Worm (Caenorhabditis elegans) whole organism, midembryonic: ENCODE data around the gene ape-1.

ENCODE experiments used
- T22C8.4 ChIP-seq: fragments of 200-800 bp; sonication (Bioruptor generic); IDR thresholded peaks from 2 replicates; pipeline ENCODE4 v1.3.6; 2022; ENCODE audit warnings: missing genetic modification characterization, missing compliant biosample characterization
- cog-1 ChIP-seq: sonication (generic microtip); optimal IDR thresholded peaks from 2 replicates; lab custom pipeline; 2016; ENCODE audit warnings: missing genetic modification characterization, missing compliant biosample characterization
- flt-1 ChIP-seq: fragments of 200-800 bp; sonication (Bioruptor generic); IDR thresholded peaks from 2 replicates; pipeline ENCODE4 v1.3.6; 2022; ENCODE audit warnings: missing genetic modification characterization, missing compliant biosample characterization
- klf-2 ChIP-seq: fragments of 200-800 bp; sonication (Bioruptor generic); conservative IDR thresholded peaks from 2 replicates; pipeline ENCODE4 v1.3.6; 2022; ENCODE audit warnings: missing genetic modification reagents, missing genetic modification characterization, missing compliant biosample characterization
- med-1 ChIP-seq: sonication (generic microtip); optimal IDR thresholded peaks from 2 replicates; lab custom pipeline; 2017; ENCODE audit warnings: missing genetic modification characterization, mild to moderate bottlenecking, missing compliant biosample characterization, antibody characterized with exemption, missing genetic modification reagents; ENCODE audit not compliant: insufficient read depth
- ref-1 ChIP-seq: fragments of 200-800 bp; sonication (Bioruptor generic); conservative IDR thresholded peaks from 2 replicates; pipeline ENCODE4 v1.3.6; 2022; ENCODE audit warnings: missing genetic modification reagents, missing genetic modification characterization, missing compliant biosample characterization
- tab-1 ChIP-seq: fragments of 200-800 bp; sonication (Bioruptor generic); IDR thresholded peaks from 2 replicates; pipeline ENCODE4 v1.3.6; 2022; ENCODE audit warnings: missing genetic modification characterization, missing compliant biosample characterization
- ztf-23 ChIP-seq: fragments of 200-800 bp; sonication (Bioruptor generic); IDR thresholded peaks from 2 replicates; pipeline ENCODE4 v1.3.6; 2022; ENCODE audit warnings: missing genetic modification reagents, missing genetic modification characterization, missing compliant biosample characterization
- ztf-29 ChIP-seq: fragments of 200-800 bp; sonication (Bioruptor generic); IDR thresholded peaks from 2 replicates; pipeline ENCODE4 v1.3.6; 2022; ENCODE audit warnings: missing genetic modification reagents, missing genetic modification characterization, missing compliant biosample characterization

ape-1 gene

ce11 chrV:11675638-11676037 is at the start of gene ape-1:
Gene ape-1 (plus strand): TSS chrV:11675938.
- TF ChIP-seq ref-1 (no peak), T22C8.4 (GFP tag; lab: Robert Waterston, UW) (no peak), tab-1 (no peak), klf-2 (no peak), ztf-23 (GFP tag; lab: Robert Waterston, UW) (no peak)

- no peak for TF ChIP-seq cog-1
- TF ChIP-seq klf-2, result no peak
- TF ChIP-seq T22C8.4 (GFP tag; lab: Robert Waterston, UW), result no peak
- no peak for TF ChIP-seq med-1 (GFP tag; lab: Kevin White, UChicago)
- TF ChIP-seq ref-1, result no peak
- no peak for TF ChIP-seq flt-1 (GFP tag; lab: Robert Waterston, UW)
- TF ChIP-seq ztf-23 (GFP tag; lab: Robert Waterston, UW), result no peak
- TF ChIP-seq ztf-29 (GFP tag; lab: Robert Waterston, UW), result no peak
- no peak for TF ChIP-seq tab-1
Observed at ce11 chrV:11627837-11628236, 47.9 kb upstream of the ape-1 start.

- TF ChIP-seq T22C8.4 (GFP tag; lab: Robert Waterston, UW), result no peak
- TF ChIP-seq cog-1, result no peak
- no peak for TF ChIP-seq ztf-29 (GFP tag; lab: Robert Waterston, UW)
- no peak for TF ChIP-seq tab-1
- no peak for TF ChIP-seq flt-1 (GFP tag; lab: Robert Waterston, UW)
- TF ChIP-seq klf-2, result no peak
- TF ChIP-seq ref-1, result no peak
- TF ChIP-seq ztf-23 (GFP tag; lab: Robert Waterston, UW), result no peak
- no peak for TF ChIP-seq med-1 (GFP tag; lab: Kevin White, UChicago)
Observed at ce11 chrV:11629222-11630026, 46.3 kb upstream of the ape-1 start, which contains the start of gene F35B12.10. Gene F35B12.10 (minus strand): TSS chrV:11629272.

- no peak for TF ChIP-seq med-1 (GFP tag; lab: Kevin White, UChicago)
- no peak for TF ChIP-seq klf-2
- TF ChIP-seq flt-1 (GFP tag; lab: Robert Waterston, UW), result no peak
- no peak for TF ChIP-seq ztf-29 (GFP tag; lab: Robert Waterston, UW)
- TF ChIP-seq cog-1, result no peak
- TF ChIP-seq tab-1, result no peak
- TF ChIP-seq ref-1, result no peak
- no peak for TF ChIP-seq ztf-23 (GFP tag; lab: Robert Waterston, UW)
- no peak for TF ChIP-seq T22C8.4 (GFP tag; lab: Robert Waterston, UW)
Observed at ce11 chrV:11631128-11631527, 44.6 kb upstream of the ape-1 start.

- TF ChIP-seq ztf-23 (GFP tag; lab: Robert Waterston, UW) (no peak), flt-1 (GFP tag; lab: Robert Waterston, UW) (no peak), ref-1 (no peak), cog-1 (no peak), ztf-29 (GFP tag; lab: Robert Waterston, UW) (no peak), med-1 (GFP tag; lab: Kevin White, UChicago) (no peak), tab-1 (no peak), klf-2 (no peak), T22C8.4 (GFP tag; lab: Robert Waterston, UW) (no peak)
Observed at ce11 chrV:11635587-11635986, 40.2 kb upstream of the ape-1 start.

- TF ChIP-seq T22C8.4 (GFP tag; lab: Robert Waterston, UW) (no peak), cog-1 (no peak), ztf-23 (GFP tag; lab: Robert Waterston, UW) (no peak), tab-1 (no peak), ztf-29 (GFP tag; lab: Robert Waterston, UW) (no peak), klf-2 (no peak), ref-1 (no peak), flt-1 (GFP tag; lab: Robert Waterston, UW) (no peak), med-1 (GFP tag; lab: Kevin White, UChicago) (no peak)
Observed at ce11 chrV:11637191-11637590, 38.5 kb upstream of the ape-1 start, which contains the start of gene sipa-1. Gene sipa-1 (minus strand): TSS chrV:11637291.

- TF ChIP-seq T22C8.4 (GFP tag; lab: Robert Waterston, UW) (no peak), ref-1 (no peak), ztf-23 (GFP tag; lab: Robert Waterston, UW) (0 out of 2 replicates have a peak, but pooled peaks have one; percentile 27), cog-1 (no peak), flt-1 (GFP tag; lab: Robert Waterston, UW) (no peak), ztf-29 (GFP tag; lab: Robert Waterston, UW) (no peak)
Observed at ce11 chrV:11638634-11639117, 37.1 kb upstream of the ape-1 start.

ce11 chrV:11641298-11641787 is 34.4 kb upstream of the ape-1 start:
- TF ChIP-seq ztf-23 (GFP tag; lab: Robert Waterston, UW) (no peak), ztf-29 (GFP tag; lab: Robert Waterston, UW) (no peak), cog-1 (no peak), klf-2 (no peak), med-1 (GFP tag; lab: Kevin White, UChicago) (no peak), ref-1 (no peak), T22C8.4 (GFP tag; lab: Robert Waterston, UW) (no peak), flt-1 (GFP tag; lab: Robert Waterston, UW) (no peak), tab-1 (no peak)

- TF ChIP-seq cog-1, result peak; percentile 11
- TF ChIP-seq T22C8.4 (GFP tag; lab: Robert Waterston, UW), result peak; percentile 76
- no peak for TF ChIP-seq flt-1 (GFP tag; lab: Robert Waterston, UW)
- no peak for TF ChIP-seq klf-2
- TF ChIP-seq tab-1, result no peak
- peak; percentile 57; the same call in 1 of the 2 replicates for TF ChIP-seq ref-1
- no peak for TF ChIP-seq ztf-29 (GFP tag; lab: Robert Waterston, UW)
- peak; percentile 69; the same call in 1 of the 2 replicates for TF ChIP-seq ztf-23 (GFP tag; lab: Robert Waterston, UW)
- TF ChIP-seq med-1 (GFP tag; lab: Kevin White, UChicago), result no peak
Observed at ce11 chrV:11644166-11644565, 31.6 kb upstream of the ape-1 start, which contains the start of gene bir-1. Gene bir-1 (plus strand): TSS chrV:11644477.
